Worm (Caenorhabditis elegans) whole organism, L4/young adult: ENCODE data around the gene cnk-1.

ENCODE experiments used
- W03F9.2 ChIP-seq: fragments of 150-350 bp; optimal IDR thresholded peaks from 2 replicates; lab custom pipeline; 2014; ENCODE audit warnings: missing biosample characterization, missing genetic modification characterization
- dao-5 ChIP-seq: sonication (generic microtip); optimal IDR thresholded peaks from 2 replicates; lab custom pipeline; 2016; ENCODE audit warnings: missing genotype, missing genetic modification characterization, moderate library complexity, missing compliant biosample characterization
- him-1 ChIP-seq: sonication (generic microtip); optimal IDR thresholded peaks from 2 replicates; lab custom pipeline; 2016; ENCODE audit warnings: missing genotype, missing genetic modification reagents, missing genetic modification characterization, missing compliant biosample characterization

DNA sequence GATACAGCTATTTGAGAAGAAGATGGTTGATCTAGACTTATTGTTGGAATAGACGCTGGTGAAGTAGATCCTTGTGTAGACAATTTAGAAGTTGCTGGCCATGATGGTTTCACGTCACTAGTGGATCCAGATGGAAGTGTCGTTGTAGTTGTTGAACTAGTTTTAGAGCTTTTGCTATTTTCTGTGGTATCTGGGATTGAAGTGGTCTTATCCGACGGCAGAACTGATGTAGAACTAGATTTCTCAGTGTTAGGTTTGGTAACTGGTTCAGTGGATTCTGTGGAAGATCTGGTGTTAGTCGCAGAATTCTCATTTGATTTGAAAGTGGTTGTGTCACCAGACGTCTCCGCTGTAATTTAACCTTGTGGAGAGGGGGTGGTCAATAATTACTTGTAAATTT is 39.4 kb upstream of the cnk-1 start:
- TF ChIP-seq W03F9.2: no peak
- TF ChIP-seq dao-5 (tag; lab: Kevin White, UChicago): no peak
- no peak for TF ChIP-seq him-1 (tag; lab: Kevin White, UChicago)
